ENCODE assay signal across 3 worm cellular contexts in genomic region chrV:10682122-10682521, ce11.
TF ChIP-seq lines count a peak whose summit lies in the region.

Gene gsp-1, plus strand, starts transcription at chrV:10682422.

TF ChIP-seq in whole organism, L1 larva, 84 proteins besides CTCF, POLR2A, EP300 and RAD21:
- no peak for TF ChIP-seq ets-5 (GFP tag; IDR thresholded peaks at IDR 0.05; lab: Robert Waterston, UW)
- peak; percentile 41 for TF ChIP-seq nhr-85 (tag; lab: Kevin White, UChicago)
- TF ChIP-seq snu-23 (GFP tag; optimal IDR thresholded peaks at IDR 0.05; lab: Kevin White, UChicago): no peak
- no peak for TF ChIP-seq efl-1 (optimal IDR thresholded peaks at IDR 0.05; lab: Kevin White, UChicago)
- peak in 1 of 2 experiments; percentile 49 for TF ChIP-seq efl-1 (GFP tag; optimal IDR thresholded peaks at IDR 0.05 in 1 of 2; lab: Kevin White, UChicago)

TF ChIP-seq in whole organism, L3 larva, 47 proteins besides CTCF, POLR2A, EP300 and RAD21:
- TF ChIP-seq lin-39 (tag; optimal IDR thresholded peaks at IDR 0.05; lab: Kevin White, UChicago) (peak; percentile 9), fkh-2 (tag; optimal IDR thresholded peaks at IDR 0.05; lab: Kevin White, UChicago) (no peak)

TF ChIP-seq in whole organism, L4 larva, 104 proteins besides CTCF, POLR2A, EP300 and RAD21:
- TF ChIP-seq mdl-1 (tag; optimal IDR thresholded peaks at IDR 0.05; lab: Kevin White, UChicago): no peak
- peak; percentile 22 for TF ChIP-seq aha-1 (tag; lab: Kevin White, UChicago)

Comparison
In these comparisons a context has a peak if more than half of its experiments do, and no peak if none do; other contexts are left out.
1. Of the 29 proteins assayed by ChIP-seq in both whole organism, L4 larva and whole organism, L1 larva: peak only in whole organism, L4 larva: aha-1; only in whole organism, L1 larva: none; in both: none; in neither: 28.